Fruit fly (Drosophila melanogaster) whole organism, embryonic: ENCODE results near the gene CG14352.
A peak's percentile ranks its signal among the peaks of the same experiment; 100 is the strongest.

Experiments used
- CG10267 ChIP-seq: fragments of 200-800 bp; sonication (Bioruptor generic); optimal IDR thresholded peaks from 2 replicates; lab custom pipeline; 2018; ENCODE audit warnings: missing biosample characterization, mild to moderate bottlenecking, missing genetic modification characterization, moderate library complexity
- CG10565 ChIP-seq: fragments of 200-800 bp; sonication (Bioruptor generic); optimal IDR thresholded peaks from 3 replicates; lab custom pipeline; 2016; ENCODE audit warnings: missing biosample characterization, mild to moderate bottlenecking, missing genetic modification characterization
- CG10959 ChIP-seq: fragments of 200-800 bp; sonication (Bioruptor generic); IDR thresholded peaks from 2 replicates; pipeline ENCODE4 v1.3.6; 2022; ENCODE audit warnings: missing biosample characterization, missing genetic modification characterization
- CG11560 ChIP-seq: fragments of 200-800 bp; sonication (Bioruptor generic); IDR thresholded peaks from 3 replicates; pipeline ENCODE4 v1.3.6; 2022; ENCODE audit warnings: missing biosample characterization, missing genetic modification characterization
- CG12071 ChIP-seq: fragments of 200-800 bp; sonication (Bioruptor generic); optimal IDR thresholded peaks from 3 replicates; lab custom pipeline; 2018; ENCODE audit warnings: missing biosample characterization, mild to moderate bottlenecking, missing genetic modification characterization
- CG12104 ChIP-seq: fragments of 200-800 bp; sonication (Bioruptor generic); optimal IDR thresholded peaks from 3 replicates; lab custom pipeline; 2016; ENCODE audit warnings: missing biosample characterization, missing genetic modification characterization
- CG1233 ChIP-seq: fragments of 200-800 bp; sonication (Bioruptor generic); optimal IDR thresholded peaks from 4 replicates; lab custom pipeline; 2018; ENCODE audit warnings: missing biosample characterization, mild to moderate bottlenecking, missing genetic modification characterization
- CG13894 ChIP-seq: fragments of 200-800 bp; sonication (Bioruptor generic); optimal IDR thresholded peaks from 3 replicates; lab custom pipeline; 2018; ENCODE audit warnings: missing biosample characterization, mild to moderate bottlenecking, missing genetic modification characterization, moderate library complexity
- CG14860 ChIP-seq: fragments of 200-800 bp; sonication (Bioruptor generic); IDR thresholded peaks from 3 replicates; pipeline ENCODE4 v1.3.6; 2022; ENCODE audit warnings: missing biosample characterization, missing genetic modification characterization; ENCODE audit not compliant: partially characterized antibody
- CG15073 ChIP-seq: fragments of 200-800 bp; sonication (Bioruptor generic); optimal IDR thresholded peaks from 2 replicates; lab custom pipeline; 2016; ENCODE audit warnings: missing biosample characterization, missing genetic modification characterization
- CG15479 ChIP-seq: fragments of 200-800 bp; sonication (Bioruptor generic); optimal IDR thresholded peaks from 3 replicates; lab custom pipeline; 2019; ENCODE audit warnings: missing biosample characterization, mild to moderate bottlenecking, missing genetic modification characterization, moderate library complexity
- CG15696 ChIP-seq: fragments of 200-800 bp; sonication (Bioruptor generic); optimal IDR thresholded peaks from 2 replicates; lab custom pipeline; 2019; ENCODE audit warnings: missing biosample characterization, mild to moderate bottlenecking, missing genetic modification characterization, moderate library complexity
- CG16779 ChIP-seq: fragments of 200-800 bp; sonication (Bioruptor generic); IDR thresholded peaks from 2 replicates; pipeline ENCODE4 v1.3.6; 2022; ENCODE audit warnings: missing biosample characterization, missing genetic modification characterization
- CG2678 ChIP-seq: fragments of 200-800 bp; sonication (Bioruptor generic); optimal IDR thresholded peaks from 3 replicates; lab custom pipeline; 2019; ENCODE audit warnings: missing biosample characterization, mild to moderate bottlenecking, missing genetic modification characterization, moderate library complexity
- CG3065 ChIP-seq: fragments of 200-800 bp; sonication (Bioruptor generic); optimal IDR thresholded peaks from 2 replicates; lab custom pipeline; 2016; ENCODE audit warnings: missing biosample characterization, missing genetic modification characterization
- CG3407 ChIP-seq: fragments of 200-800 bp; sonication (Bioruptor generic); optimal IDR thresholded peaks from 2 replicates; lab custom pipeline; 2018; ENCODE audit warnings: missing biosample characterization, mild to moderate bottlenecking, missing genetic modification characterization
- CG34422 ChIP-seq: fragments of 200-800 bp; sonication (Bioruptor generic); IDR thresholded peaks from 3 replicates; pipeline ENCODE4 v1.3.6; 2022; ENCODE audit warnings: missing biosample characterization, missing genetic modification characterization
- CG6175 ChIP-seq: fragments of 200-800 bp; sonication (Bioruptor generic); IDR thresholded peaks from 3 replicates; pipeline ENCODE4 v1.3.6; 2022; ENCODE audit warnings: missing biosample characterization, missing genetic modification characterization
- CG9609 ChIP-seq: fragments of 200-800 bp; sonication (Bioruptor generic); optimal IDR thresholded peaks from 3 replicates; lab custom pipeline; 2016; ENCODE audit warnings: missing biosample characterization, missing genetic modification characterization
- CG9876 ChIP-seq: fragments of 200-800 bp; sonication (Bioruptor generic); optimal IDR thresholded peaks from 2 replicates; lab custom pipeline; 2016; ENCODE audit warnings: missing biosample characterization, missing genetic modification characterization
- CTCF ChIP-seq: fragments of 200-800 bp; sonication (Bioruptor generic); optimal IDR thresholded peaks from 2 replicates; lab custom pipeline; 2017; ENCODE audit warnings: missing biosample characterization, mild to moderate bottlenecking, missing genetic modification characterization, moderate library complexity
- Dfd ChIP-seq, 2 experiments: fragments of >200 bp; optimal IDR thresholded peaks; 2 replicates each; lab custom pipeline; 2017; ENCODE audit warnings: missing biosample characterization in 2 of 2, missing genetic modification characterization in 2 of 2
- Drgx ChIP-seq: fragments of 200-800 bp; sonication (Bioruptor generic); IDR thresholded peaks from 2 replicates; pipeline ENCODE4 v1.3.6; 2022; ENCODE audit warnings: missing biosample characterization, missing genetic modification characterization
- Ets97D ChIP-seq: fragments of 200-800 bp; sonication (Bioruptor generic); optimal IDR thresholded peaks from 3 replicates; lab custom pipeline; 2016; ENCODE audit warnings: missing biosample characterization, missing genetic modification characterization
- Fer2 ChIP-seq: fragments of 200-800 bp; sonication (Bioruptor generic); optimal IDR thresholded peaks from 2 replicates; lab custom pipeline; 2018; ENCODE audit warnings: missing biosample characterization, mild to moderate bottlenecking, missing genetic modification characterization, moderate library complexity
- HLH3B ChIP-seq: fragments of 200-800 bp; sonication (Bioruptor generic); IDR thresholded peaks from 2 replicates; pipeline ENCODE4 v1.3.6; 2022; ENCODE audit warnings: missing biosample characterization, missing genetic modification characterization
- Hey ChIP-seq: fragments of 200-800 bp; sonication (Bioruptor generic); optimal IDR thresholded peaks from 3 replicates; lab custom pipeline; 2018; ENCODE audit warnings: missing biosample characterization, mild to moderate bottlenecking, missing genetic modification characterization
- Hmx ChIP-seq: fragments of 200-800 bp; sonication (Bioruptor generic); optimal IDR thresholded peaks from 2 replicates; lab custom pipeline; 2016; ENCODE audit warnings: missing biosample characterization, missing genetic modification characterization
- Kr ChIP-seq: fragments of 200-800 bp; sonication (Bioruptor generic); optimal IDR thresholded peaks from 2 replicates; lab custom pipeline; 2017; ENCODE audit warnings: missing biosample characterization, mild to moderate bottlenecking, missing genetic modification characterization
- Mad ChIP-seq: fragments of 200-800 bp; sonication (Bioruptor generic); optimal IDR thresholded peaks from 2 replicates; lab custom pipeline; 2016; ENCODE audit warnings: missing biosample characterization, missing genetic modification characterization
- Med ChIP-seq: fragments of 200-800 bp; sonication (Bioruptor generic); peaks from one replicate; lab custom pipeline; 2016; ENCODE audit warnings: missing biosample characterization, missing genetic modification characterization, mild to moderate bottlenecking, inconsistent platforms, moderate library complexity
- Mrtf ChIP-seq: fragments of 200-800 bp; sonication (Bioruptor generic); IDR thresholded peaks from 3 replicates; pipeline ENCODE4 v1.3.6; 2022; ENCODE audit warnings: missing biosample characterization, missing genetic modification characterization
- Nf-YB ChIP-seq: fragments of 200-800 bp; sonication (Bioruptor generic); optimal IDR thresholded peaks from 3 replicates; lab custom pipeline; 2019; ENCODE audit warnings: missing biosample characterization, mild to moderate bottlenecking, missing genetic modification characterization, moderate library complexity
- Oli ChIP-seq: fragments of 200-800 bp; sonication (Bioruptor generic); optimal IDR thresholded peaks from 2 replicates; lab custom pipeline; 2018; ENCODE audit warnings: missing biosample characterization, mild to moderate bottlenecking, missing genetic modification characterization, moderate library complexity
- PHDP ChIP-seq: fragments of 200-800 bp; sonication (Bioruptor generic); optimal IDR thresholded peaks from 3 replicates; lab custom pipeline; 2018; ENCODE audit warnings: missing biosample characterization, mild to moderate bottlenecking, missing genetic modification characterization, moderate library complexity
- Pdp1 ChIP-seq, 2 experiments: fragments of 200-800 bp; sonication (Bioruptor generic); optimal IDR thresholded peaks; 3 replicates each; lab custom pipeline; 2016; ENCODE audit warnings: missing biosample characterization in 2 of 2, missing genetic modification characterization in 2 of 2, mild to moderate bottlenecking in 1 of 2, moderate library complexity in 1 of 2
- Ptx1 ChIP-seq: fragments of 200-800 bp; sonication (Bioruptor generic); IDR thresholded peaks from 2 replicates; pipeline ENCODE4 v1.3.6; 2022; ENCODE audit warnings: missing biosample characterization, missing genetic modification characterization
- Ravus ChIP-seq: fragments of 200-800 bp; sonication (Bioruptor generic); IDR thresholded peaks from 2 replicates; pipeline ENCODE4 v1.3.6; 2022; ENCODE audit warnings: missing biosample characterization, missing genetic modification characterization
- Taf1 ChIP-seq: fragments of 200-800 bp; sonication (Bioruptor generic); IDR thresholded peaks from 2 replicates; pipeline ENCODE4 v1.3.6; 2022; ENCODE audit warnings: missing biosample characterization, missing genetic modification characterization
- Xrp1 ChIP-seq: fragments of 200-800 bp; sonication (Bioruptor generic); IDR thresholded peaks from 2 replicates; pipeline ENCODE4 v1.3.6; 2022; ENCODE audit warnings: missing biosample characterization, missing genetic modification characterization
- ab ChIP-seq: fragments of 200-800 bp; sonication (Bioruptor generic); optimal IDR thresholded peaks from 2 replicates; lab custom pipeline; 2016; ENCODE audit warnings: missing biosample characterization, missing genetic modification characterization
- abd-A ChIP-seq: fragments of 200-800 bp; sonication (Bioruptor generic); optimal IDR thresholded peaks from 3 replicates; lab custom pipeline; 2019; ENCODE audit warnings: missing biosample characterization, mild to moderate bottlenecking, missing genetic modification characterization, moderate library complexity
- al ChIP-seq: fragments of 200-800 bp; sonication (Bioruptor generic); IDR thresholded peaks from 2 replicates; pipeline ENCODE4 v1.3.6; 2022; ENCODE audit warnings: missing biosample characterization, missing genetic modification characterization
- bab2 ChIP-seq: fragments of 200-800 bp; sonication (Bioruptor generic); optimal IDR thresholded peaks from 2 replicates; lab custom pipeline; 2016; ENCODE audit warnings: missing biosample characterization, missing genetic modification characterization
- caup ChIP-seq: fragments of 200-800 bp; sonication (Bioruptor generic); optimal IDR thresholded peaks from 3 replicates; lab custom pipeline; 2017; ENCODE audit warnings: missing biosample characterization, mild to moderate bottlenecking, missing genetic modification characterization, moderate library complexity; ENCODE audit not compliant: severe bottlenecking
- cwo ChIP-seq: fragments of 200-800 bp; sonication (Bioruptor generic); optimal IDR thresholded peaks from 3 replicates; lab custom pipeline; 2017; ENCODE audit warnings: missing biosample characterization, missing genetic modification characterization, mild to moderate bottlenecking, moderate library complexity, missing genetic modification reagents
- dimm ChIP-seq: fragments of 200-800 bp; sonication (Bioruptor generic); IDR thresholded peaks from 2 replicates; pipeline ENCODE4 v1.3.6; 2022; ENCODE audit warnings: missing biosample characterization, missing genetic modification characterization
- emc ChIP-seq: fragments of 200-800 bp; sonication (Bioruptor generic); optimal IDR thresholded peaks from 2 replicates; lab custom pipeline; 2016; ENCODE audit warnings: missing biosample characterization, missing genetic modification characterization
- ems ChIP-seq: fragments of 200-800 bp; sonication (Bioruptor generic); optimal IDR thresholded peaks from 3 replicates; lab custom pipeline; 2016; ENCODE audit warnings: missing biosample characterization, missing genetic modification characterization
- gcm2 ChIP-seq: fragments of 200-800 bp; sonication (Bioruptor generic); optimal IDR thresholded peaks from 2 replicates; lab custom pipeline; 2016; ENCODE audit warnings: missing biosample characterization, missing genetic modification characterization
- ssp ChIP-seq: fragments of 200-800 bp; sonication (Bioruptor generic); IDR thresholded peaks from 2 replicates; pipeline ENCODE4 v1.3.6; 2022; ENCODE audit warnings: missing biosample characterization, missing genetic modification characterization
- trh ChIP-seq: fragments of 200-800 bp; sonication (Bioruptor generic); optimal IDR thresholded peaks from 2 replicates; lab custom pipeline; 2016; ENCODE audit warnings: missing biosample characterization, missing genetic modification characterization

The CG14352 gene

DNA sequence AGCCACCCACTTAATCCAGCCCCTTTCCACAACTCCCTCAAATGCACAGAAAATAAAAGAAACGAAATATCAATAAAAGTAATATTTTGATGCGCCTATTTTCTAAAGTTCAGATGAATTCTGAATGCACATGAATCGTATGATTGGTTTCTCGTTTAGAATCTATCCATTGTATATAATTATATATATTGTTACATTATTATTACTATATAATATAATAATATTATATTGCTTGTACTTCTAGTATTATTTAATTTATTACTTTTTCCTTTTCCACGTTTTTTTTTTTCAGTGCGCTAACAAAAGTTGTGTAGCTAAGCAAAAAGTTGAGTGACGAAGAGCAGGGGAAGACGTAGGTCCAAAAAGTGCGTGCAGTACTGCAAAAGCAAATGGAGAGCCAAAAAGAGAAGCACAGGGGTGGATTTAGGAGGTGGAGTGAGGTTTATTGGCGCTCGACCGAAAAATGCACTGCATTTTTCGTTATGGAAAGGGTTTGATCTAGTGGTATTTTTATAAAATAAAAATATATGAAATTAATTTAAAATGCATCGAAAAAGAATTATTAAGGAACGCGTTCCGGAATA, 38.1 kb downstream of the CG14352 start (continued):
- TF ChIP-seq Hmx (GFP tag; lab: Kevin White, UChicago) (no peak), abd-A (tag; lab: Kevin White, UChicago) (peak; percentile 53), Ravus (peak; percentile 63), CG13894 (tag; lab: Kevin White, UChicago) (peak; percentile 88), CG15073 (GFP tag; lab: Kevin White, UChicago) (peak; percentile 5), CG12104 (GFP tag; lab: Kevin White, UChicago) (peak; percentile 62), ems (GFP tag; lab: Kevin White, UChicago) (peak; percentile 11), caup (GFP tag; lab: Kevin White, UChicago) (peak; percentile 80), Hey (tag; lab: Kevin White, UChicago) (no peak), Mrtf (peak; percentile 94), HLH3B (peak; percentile 84), Drgx (GFP tag; lab: Robert Waterston, UW) (peak; percentile 82), dimm (GFP tag; lab: Robert Waterston, UW) (no peak; the same call in 1 of the 2 replicates), CG9876 (peak; percentile 26), Ptx1 (GFP tag; lab: Robert Waterston, UW) (peak; percentile 92), CTCF (GFP tag; lab: Kevin White, UChicago) (peak; percentile 59), CG15479 (GFP tag; lab: Kevin White, UChicago) (no peak), CG10565 (GFP tag; lab: Kevin White, UChicago) (no peak), Pdp1 (GFP tag; optimal IDR thresholded peaks at IDR 0.05; lab: Kevin White, UChicago) (peak; percentile 43 to 60), CG15696 (peak; percentile 54), CG3407 (peak; percentile 90), Dfd (GFP tag; optimal IDR thresholded peaks at IDR 0.05; lab: Kevin White, UChicago) (no peak), al (GFP tag; lab: Robert Waterston, UW) (peak; percentile 83), Kr (GFP tag; lab: Kevin White, UChicago) (no peak), Med (GFP tag; lab: Kevin White, UChicago) (peak; percentile 72), PHDP (tag; lab: Kevin White, UChicago) (peak; percentile 97), gcm2 (GFP tag; lab: Kevin White, UChicago) (no peak), CG2678 (tag; lab: Kevin White, UChicago) (peak; percentile 99), Xrp1 (GFP tag; lab: Robert Waterston, UW) (peak; percentile 87), CG1233 (GFP tag; lab: Kevin White, UChicago) (peak; percentile 93), bab2 (peak; percentile 24), CG34422 (GFP tag; lab: Robert Waterston, UW) (peak; percentile 96), CG6175 (GFP tag; lab: Robert Waterston, UW) (peak; percentile 17; the same call in 2 of the 3 replicates), CG3065 (peak; percentile 66), CG14860 (no peak)
- TF ChIP-seq, all 482 proteins: peak for 360

DNA sequence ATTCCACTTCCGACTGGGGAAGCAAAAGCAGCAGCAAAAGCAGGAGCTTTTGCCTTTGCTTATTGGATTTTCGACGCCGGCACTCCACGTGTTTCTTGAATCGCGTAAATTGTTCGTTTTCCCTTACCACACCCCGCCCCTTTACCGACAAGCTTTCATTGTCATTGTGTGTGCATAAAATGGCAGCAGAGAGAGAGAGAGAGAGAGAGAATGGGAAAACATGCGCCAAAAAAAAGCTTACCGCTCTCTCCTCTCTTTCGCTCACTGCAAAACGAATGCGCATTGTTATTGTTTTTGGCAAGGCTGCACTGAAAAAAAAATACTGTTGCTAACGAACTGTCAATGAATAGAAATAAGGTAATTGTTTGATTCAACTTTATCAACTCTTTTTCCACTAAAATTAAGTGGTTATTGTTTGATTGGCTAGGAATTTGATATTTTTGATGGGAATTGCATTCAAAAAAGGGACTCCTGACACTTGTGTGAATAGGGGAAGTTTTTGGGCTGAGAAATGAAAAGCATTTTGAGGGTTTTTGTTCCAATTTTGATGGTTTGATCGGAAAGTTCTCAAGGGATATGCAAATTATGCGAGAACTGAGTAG, 38.7 kb downstream of the CG14352 start:
- no peak for TF ChIP-seq Ets97D (GFP tag; lab: Kevin White, UChicago)
- no peak for TF ChIP-seq CG10959 (GFP tag; lab: Robert Waterston, UW)
- TF ChIP-seq Fer2 = no peak
- no peak for TF ChIP-seq ssp (GFP tag; lab: Robert Waterston, UW)
- TF ChIP-seq ab (GFP tag; lab: Kevin White, UChicago) = no peak
- no peak for TF ChIP-seq Mad
- no peak for TF ChIP-seq Nf-YB
- TF ChIP-seq CG16779 (GFP tag; lab: Robert Waterston, UW) = no peak
- TF ChIP-seq trh = no peak
- no peak for TF ChIP-seq CG9609 (GFP tag; lab: Kevin White, UChicago)
- TF ChIP-seq CG12071 = peak; percentile 47
- TF ChIP-seq cwo (GFP tag; lab: Kevin White, UChicago) = no peak
- TF ChIP-seq CG10267 = no peak
- no peak for TF ChIP-seq CG11560 (tag; lab: Robert Waterston, UW)
- TF ChIP-seq emc = no peak
- peak; percentile 3; the same call in 1 of the 2 replicates for TF ChIP-seq Taf1 (GFP tag; lab: Robert Waterston, UW)
- peak; percentile 12 for TF ChIP-seq Oli
